Fruit fly (Drosophila melanogaster): ENCODE data around the gene Keap1.
A peak's percentile ranks its signal among the peaks of the same experiment; 100 is the strongest.

Keap1 gene

DNA sequence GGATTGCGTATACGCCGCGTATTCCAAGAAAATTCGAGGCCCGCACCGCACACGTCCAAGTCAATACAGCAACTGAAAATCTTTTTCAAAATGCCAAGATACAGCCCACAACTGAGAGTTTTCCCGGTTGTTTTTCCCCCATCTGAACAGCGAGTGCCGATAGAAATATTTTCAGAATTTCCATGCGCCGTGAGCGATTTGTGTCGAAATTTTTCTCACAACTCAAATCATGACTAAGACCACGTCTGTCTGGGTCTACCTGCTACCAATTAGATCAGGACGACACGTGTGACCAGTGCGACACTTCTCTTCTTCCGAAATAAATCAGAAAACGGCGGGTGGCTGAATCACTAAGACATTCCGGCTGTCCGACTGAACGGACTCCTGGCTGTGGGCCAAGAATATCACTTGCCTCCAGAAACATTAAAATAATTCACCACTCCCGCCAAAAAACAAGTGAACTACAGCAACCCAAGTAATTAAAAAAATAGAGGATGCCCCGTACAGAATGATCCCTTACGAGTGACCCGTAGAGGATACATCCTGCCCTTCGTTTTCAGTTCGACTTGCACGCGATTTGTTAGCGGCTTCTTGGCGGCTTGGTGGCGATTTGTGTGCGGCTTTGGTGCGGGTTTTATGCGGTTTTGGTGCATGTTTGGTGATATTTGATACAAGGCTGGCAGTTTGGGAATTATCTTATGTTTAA lies 45.7 kb upstream of the Keap1 start, which contains the start of gene cher:
TSS of gene cher (minus strand) at position 51 of the 706 bp plus-strand sequence.
- TF ChIP-seq lola (GFP tag; optimal IDR thresholded peaks at IDR 0.05): no peak
- peak; percentile 69 for TF ChIP-seq Myc (optimal IDR thresholded peaks at IDR 0.05)

DNA sequence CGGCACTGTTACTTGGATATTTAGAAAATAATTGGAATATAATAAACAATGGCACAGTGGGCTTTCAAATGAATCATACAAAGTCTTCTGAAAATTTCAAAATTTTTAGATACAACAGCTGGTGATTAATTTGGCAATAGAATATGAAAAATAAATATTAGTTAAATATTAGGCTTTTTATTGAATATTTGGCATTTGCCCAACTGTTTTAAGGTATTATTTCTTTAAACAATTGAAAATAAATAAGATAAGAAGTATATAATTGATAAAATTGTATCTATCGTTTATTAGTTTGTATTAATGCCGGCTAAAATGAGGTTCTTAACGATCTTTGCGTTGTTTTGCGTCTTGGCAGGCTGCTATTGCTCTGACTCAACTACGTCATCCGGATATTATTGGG lies 44.4 kb upstream of the Keap1 start, which contains the start of gene CG45079:
TSS of gene CG45079 (plus strand) at position 301 of the 400 bp plus-strand sequence.
- TF ChIP-seq sage (GFP tag; optimal IDR thresholded peaks at IDR 0.05) (no peak), dsf (GFP tag; optimal IDR thresholded peaks at IDR 0.05; ENCODE audit: borderline replicate concordance) (no peak), CG32264 (GFP tag; optimal IDR thresholded peaks at IDR 0.05) (no peak), Mio (GFP tag; optimal IDR thresholded peaks at IDR 0.05) (no peak)

DNA sequence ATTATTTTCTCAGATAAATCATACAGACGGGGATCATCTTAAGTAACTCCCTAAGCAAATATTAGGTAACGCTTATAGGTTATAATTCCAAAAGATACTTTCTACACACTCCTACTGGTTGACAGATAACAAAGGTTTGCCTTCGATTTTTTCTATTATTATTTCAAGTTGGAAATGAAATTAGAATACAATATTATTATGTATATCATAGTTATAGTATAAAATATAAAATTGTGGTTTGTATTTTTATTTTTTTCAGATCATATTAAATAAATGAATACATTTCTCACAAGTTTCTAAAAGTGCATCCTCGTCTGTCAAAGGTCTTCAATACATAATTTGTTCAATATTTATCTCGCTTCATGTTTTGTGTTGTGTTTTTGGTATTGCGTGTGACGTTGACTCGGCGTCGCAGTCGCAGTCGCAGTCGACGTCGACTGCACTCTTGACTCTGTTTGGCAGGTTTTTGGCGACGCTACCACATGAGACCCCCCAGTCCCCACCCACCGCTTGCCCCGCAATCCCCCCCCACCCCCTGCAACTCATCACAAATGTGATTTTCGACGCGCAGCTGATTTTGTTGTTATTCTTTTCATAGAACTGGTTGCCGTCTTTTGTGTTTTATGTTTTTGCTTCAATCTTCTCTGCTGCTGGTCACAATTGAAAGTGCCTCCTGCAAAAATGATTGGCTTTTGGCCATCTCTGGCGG lies 43.2 kb upstream of the Keap1 start:
- TF ChIP-seq Dif (GFP tag; optimal IDR thresholded peaks at IDR 0.05; ENCODE audit: partially characterized antibody) (no peak), jim (GFP tag; optimal IDR thresholded peaks at IDR 0.05) (no peak), foxo (GFP tag; optimal IDR thresholded peaks at IDR 0.05) (peak in 1 of 2 experiments; percentile 78), br (GFP tag; optimal IDR thresholded peaks at IDR 0.05) (no peak), usp (GFP tag; optimal IDR thresholded peaks at IDR 0.05) (no peak), Hr78 (GFP tag; optimal IDR thresholded peaks at IDR 0.05) (no peak), h (GFP tag; optimal IDR thresholded peaks at IDR 0.05) (peak; percentile 26), dmrt93B (GFP tag; optimal IDR thresholded peaks at IDR 0.05) (peak; percentile 40), dsf (GFP tag; optimal IDR thresholded peaks at IDR 0.05; ENCODE audit: borderline replicate concordance) (no peak), woc (GFP tag; optimal IDR thresholded peaks at IDR 0.05) (no peak), CG9705 (GFP tag; optimal IDR thresholded peaks at IDR 0.05) (no peak), rgr (GFP tag; optimal IDR thresholded peaks at IDR 0.05) (peak; percentile 53), Mio (GFP tag; optimal IDR thresholded peaks at IDR 0.05) (no peak), Abd-B (GFP tag; optimal IDR thresholded peaks at IDR 0.05) (no peak), Jra (GFP tag; optimal IDR thresholded peaks at IDR 0.05) (no peak), psq (GFP tag; optimal IDR thresholded peaks at IDR 0.05) (peak; percentile 60), dl (GFP tag; optimal IDR thresholded peaks at IDR 0.05; ENCODE audit: insufficient read depth in 1 of 2, partially characterized antibody in 2 of 2) (no peak), GATAd (GFP tag; optimal IDR thresholded peaks at IDR 0.05) (no peak), CrebA (GFP tag; optimal IDR thresholded peaks at IDR 0.05; ENCODE audit: borderline replicate concordance) (no peak), Hnf4 (GFP tag; optimal IDR thresholded peaks at IDR 0.05) (no peak), CG32264 (GFP tag; optimal IDR thresholded peaks at IDR 0.05) (no peak), N (GFP tag; optimal IDR thresholded peaks at IDR 0.05) (no peak), tai (GFP tag; optimal IDR thresholded peaks at IDR 0.05) (no peak), ey (GFP tag; optimal IDR thresholded peaks at IDR 0.05) (peak; percentile 27), OdsH (GFP tag; optimal IDR thresholded peaks at IDR 0.05) (peak; percentile 61), Vsx2 (GFP tag; optimal IDR thresholded peaks at IDR 0.05; ENCODE audit: partially characterized antibody) (no peak), brk (GFP tag; optimal IDR thresholded peaks at IDR 0.05) (no peak), Sp1 (GFP tag; optimal IDR thresholded peaks at IDR 0.05) (peak; percentile 80), Hr83 (GFP tag; optimal IDR thresholded peaks at IDR 0.05; ENCODE audit: poor library complexity, severe bottlenecking) (no peak), Rel (GFP tag; optimal IDR thresholded peaks at IDR 0.05) (no peak), Rel (tag; optimal IDR thresholded peaks at IDR 0.05) (peak; percentile 24), sv (GFP tag; optimal IDR thresholded peaks at IDR 0.05) (no peak), lola (GFP tag; optimal IDR thresholded peaks at IDR 0.05) (no peak), Dfd (GFP tag; optimal IDR thresholded peaks at IDR 0.05) (no peak), pan (optimal IDR thresholded peaks at IDR 0.05) (no peak), sage (GFP tag; optimal IDR thresholded peaks at IDR 0.05) (no peak), Myc (optimal IDR thresholded peaks at IDR 0.05) (no peak), fru (GFP tag; optimal IDR thresholded peaks at IDR 0.05) (peak; percentile 61), HLH106 (tag; optimal IDR thresholded peaks at IDR 0.05) (peak; percentile 86)
